Worm (Caenorhabditis elegans) whole organism, L4/young adult: ENCODE measurements around the gene Y41D4A.6.

Experiments used
- W03F9.2 ChIP-seq: fragments of 150-350 bp; optimal IDR thresholded peaks from 2 replicates; lab custom pipeline; 2014; ENCODE audit warnings: missing biosample characterization, missing genetic modification characterization
- dao-5 ChIP-seq: sonication (generic microtip); optimal IDR thresholded peaks from 2 replicates; lab custom pipeline; 2016; ENCODE audit warnings: missing genotype, missing genetic modification characterization, moderate library complexity, missing compliant biosample characterization
- him-1 ChIP-seq: sonication (generic microtip); optimal IDR thresholded peaks from 2 replicates; lab custom pipeline; 2016; ENCODE audit warnings: missing genotype, missing genetic modification reagents, missing genetic modification characterization, missing compliant biosample characterization

The Y41D4A.6 gene

DNA sequence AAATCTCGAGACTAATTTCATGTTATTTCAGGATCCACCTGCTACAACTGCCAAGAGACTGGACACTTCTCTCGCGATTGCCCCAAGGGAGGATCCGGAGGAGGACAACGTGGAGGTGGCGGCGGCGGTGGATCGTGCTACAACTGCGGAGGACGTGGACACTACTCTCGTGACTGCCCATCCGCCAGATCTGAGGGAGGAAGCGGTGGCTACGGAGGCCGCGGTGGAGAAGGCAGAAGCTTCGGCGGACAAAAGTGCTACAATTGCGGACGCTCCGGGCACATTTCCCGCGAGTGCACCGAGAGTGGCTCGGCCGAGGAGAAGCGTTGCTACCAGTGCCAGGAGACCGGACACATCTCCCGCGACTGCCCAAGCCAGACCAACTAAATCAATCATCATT, 34.8 kb downstream of the Y41D4A.6 start:
- TF ChIP-seq dao-5 (tag; lab: Kevin White, UChicago): no peak
- TF ChIP-seq him-1 (tag; lab: Kevin White, UChicago): no peak
- TF ChIP-seq W03F9.2 (tag; lab: Kevin White, UChicago): no peak

DNA sequence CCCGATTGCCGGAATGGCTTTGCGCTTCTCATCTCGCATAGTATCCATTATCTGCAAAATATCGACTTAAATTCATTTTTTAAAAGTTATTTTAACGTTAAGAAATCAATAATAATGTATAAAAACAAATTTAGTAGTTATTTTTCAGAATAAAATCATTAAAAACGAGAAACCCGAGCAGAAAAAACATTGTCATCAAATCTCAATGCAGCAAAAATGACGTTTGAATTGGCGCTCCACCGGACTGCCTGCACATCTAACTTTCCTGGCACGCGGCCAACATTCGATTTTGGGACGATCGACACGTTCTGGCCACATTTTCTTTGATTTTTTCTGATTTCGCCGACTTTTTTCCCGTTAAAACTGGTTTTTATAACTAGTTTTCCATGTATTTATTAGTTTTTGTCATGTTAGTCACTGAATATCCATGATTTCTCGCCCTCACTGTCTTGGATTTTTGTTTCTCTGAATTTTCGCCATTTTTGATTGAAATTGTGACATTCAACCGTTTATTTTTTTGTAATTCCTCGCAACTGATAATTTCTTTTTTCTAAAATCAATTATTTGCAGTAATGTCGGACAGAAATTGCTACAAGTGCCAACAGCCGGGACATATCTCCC, 35.5 kb downstream of the Y41D4A.6 start, which contains the start of the genes pbs-1 and K08D12.3:
pbs-1 (minus strand) TSS at position 51 of the 621 bp plus-strand sequence.
K08D12.3 (plus strand) TSS at position 571 of the 621 bp plus-strand sequence.
- TF ChIP-seq him-1 (tag; lab: Kevin White, UChicago) (no peak), W03F9.2 (tag; lab: Kevin White, UChicago) (peak; percentile 86)

DNA sequence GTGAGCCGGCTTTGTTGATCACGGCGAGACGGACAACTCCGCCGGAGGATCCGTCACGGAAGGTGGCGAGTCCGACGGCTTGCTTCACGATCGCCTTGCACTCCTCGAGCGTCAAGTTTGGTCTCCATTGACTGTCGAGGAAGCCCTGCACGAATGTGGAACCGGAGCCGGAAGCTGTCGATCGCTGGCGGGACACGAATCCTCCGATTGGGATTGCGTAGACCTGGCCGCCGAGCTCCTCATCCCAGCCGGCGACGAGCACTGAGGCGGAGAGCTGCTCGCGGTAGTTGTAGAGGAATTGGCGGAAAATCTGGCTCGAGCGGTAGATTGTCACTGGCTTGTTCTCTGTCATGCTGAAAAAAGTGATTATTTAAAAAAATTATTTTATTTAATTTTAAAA, 36.3 kb downstream of the Y41D4A.6 start:
- TF ChIP-seq W03F9.2 (tag; lab: Kevin White, UChicago) (no peak), him-1 (tag; lab: Kevin White, UChicago) (no peak)

DNA sequence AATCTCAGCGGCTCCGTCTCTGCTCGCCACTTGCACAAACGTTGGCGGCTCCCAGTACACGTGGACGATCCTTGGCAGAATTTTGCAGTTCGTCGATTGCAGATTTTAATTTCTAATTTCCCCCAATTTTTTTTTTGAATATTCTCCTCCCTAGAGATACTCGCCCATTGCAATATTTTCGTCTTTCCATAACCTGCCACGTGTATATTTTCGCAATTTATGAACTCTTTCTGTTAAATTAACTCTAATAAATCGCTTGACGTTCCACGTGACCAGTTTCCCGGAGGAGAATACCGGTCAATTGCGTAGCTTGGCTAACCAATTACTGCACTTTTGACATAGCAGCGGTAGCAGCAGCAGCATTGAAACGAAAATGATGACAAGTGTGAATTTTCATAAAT, 36.9 kb downstream of the Y41D4A.6 start:
- no peak for TF ChIP-seq dao-5 (tag; lab: Kevin White, UChicago)
- TF ChIP-seq W03F9.2 (tag; lab: Kevin White, UChicago): no peak
- TF ChIP-seq him-1 (tag; lab: Kevin White, UChicago): no peak

DNA sequence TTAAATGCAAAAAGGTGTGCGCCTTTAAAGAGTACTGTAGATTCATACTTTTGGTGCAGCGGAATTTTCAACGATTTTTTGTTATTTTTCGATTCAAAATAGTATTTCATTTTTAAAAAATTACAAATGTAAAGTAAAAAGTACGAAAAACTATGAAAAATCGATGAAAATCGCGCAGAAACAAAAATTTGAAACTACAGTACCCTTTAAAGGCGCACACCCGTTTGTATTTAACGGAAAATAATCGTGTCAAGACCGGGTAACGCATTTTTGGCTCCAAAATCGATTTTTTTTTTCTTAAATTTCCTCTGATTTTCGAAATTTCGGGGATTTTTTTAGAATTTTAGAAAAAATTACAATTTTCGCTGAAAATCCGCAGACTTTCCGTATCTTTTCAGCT, 37.3 kb downstream of the Y41D4A.6 start:
- TF ChIP-seq dao-5 (tag; lab: Kevin White, UChicago) (no peak), W03F9.2 (tag; lab: Kevin White, UChicago) (no peak), him-1 (tag; lab: Kevin White, UChicago) (no peak)

DNA sequence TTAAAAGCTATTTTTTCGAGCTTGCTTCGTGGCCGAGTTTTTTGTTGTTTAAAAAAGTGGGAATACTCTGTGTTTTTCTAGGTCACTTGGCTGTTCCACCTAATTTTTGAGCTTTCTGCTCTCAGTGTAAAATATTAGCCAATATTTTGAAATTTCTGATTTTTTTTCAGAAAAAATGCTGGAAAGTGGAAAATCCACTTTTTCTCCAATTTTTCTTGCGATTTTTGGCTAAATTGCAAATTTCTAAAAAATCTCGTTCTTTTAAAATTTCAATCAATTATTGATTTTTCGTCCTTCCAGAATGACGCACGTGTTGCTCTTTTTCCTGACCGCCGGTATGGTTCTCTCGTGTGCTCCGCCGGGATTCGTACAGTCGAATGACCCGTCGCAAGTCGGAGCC, 38.3 kb downstream of the Y41D4A.6 start, which contains the start of gene K08D12.4:
K08D12.4 (plus strand) TSS at position 301 of the 400 bp plus-strand sequence.
- TF ChIP-seq him-1 (tag; lab: Kevin White, UChicago) (no peak), dao-5 (tag; lab: Kevin White, UChicago) (no peak), W03F9.2 (tag; lab: Kevin White, UChicago) (no peak)

DNA sequence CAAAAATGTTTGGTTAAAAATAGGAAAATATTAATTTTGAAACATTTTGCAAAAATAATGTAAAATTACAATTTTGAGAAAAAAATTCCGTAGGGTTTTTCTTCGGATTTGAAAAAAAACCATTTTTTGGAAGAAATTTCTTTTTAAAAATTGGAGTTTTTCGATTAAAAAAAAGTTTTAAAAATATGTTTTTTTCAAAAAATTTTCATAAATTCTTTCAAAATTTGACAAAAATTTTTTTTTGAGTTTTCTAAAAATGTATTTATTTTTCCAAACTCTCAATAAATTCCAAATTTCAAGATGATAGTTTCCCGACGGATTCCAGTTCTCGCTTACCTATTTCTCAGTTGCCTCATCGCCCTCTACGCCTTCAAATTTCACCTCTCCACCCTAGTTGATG, 45.7 kb downstream of the Y41D4A.6 start, which contains the start of gene bus-2:
bus-2 (plus strand) TSS at position 301 of the 400 bp plus-strand sequence.
- TF ChIP-seq dao-5 (tag; lab: Kevin White, UChicago) (no peak), him-1 (tag; lab: Kevin White, UChicago) (no peak), W03F9.2 (tag; lab: Kevin White, UChicago) (no peak)

DNA sequence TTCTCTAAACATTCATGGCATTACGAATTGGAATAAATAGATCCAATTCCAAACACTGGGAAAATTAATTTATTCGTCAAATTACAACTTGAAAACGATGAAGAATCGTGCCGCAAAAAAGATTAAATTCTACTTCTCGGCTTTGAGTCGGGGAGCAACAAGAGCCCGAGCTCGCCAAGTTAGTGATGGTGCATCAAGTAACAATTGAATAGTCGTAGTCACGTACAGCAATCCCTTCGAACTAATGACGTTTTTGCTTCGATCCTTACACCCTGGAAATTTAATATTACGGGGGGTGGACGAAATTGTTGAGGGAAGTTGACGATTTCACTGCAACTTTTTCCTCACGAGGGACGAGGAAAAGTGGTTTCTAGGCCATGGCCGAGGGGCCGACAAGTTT, 53.7 kb downstream of the Y41D4A.6 start:
- TF ChIP-seq W03F9.2 (tag; lab: Kevin White, UChicago) (no peak), dao-5 (tag; lab: Kevin White, UChicago) (no peak), him-1 (tag; lab: Kevin White, UChicago) (no peak)
